Worm (Caenorhabditis elegans): Measurements from ENCODE around the gene stip-1.

stip-1 gene

DNA sequence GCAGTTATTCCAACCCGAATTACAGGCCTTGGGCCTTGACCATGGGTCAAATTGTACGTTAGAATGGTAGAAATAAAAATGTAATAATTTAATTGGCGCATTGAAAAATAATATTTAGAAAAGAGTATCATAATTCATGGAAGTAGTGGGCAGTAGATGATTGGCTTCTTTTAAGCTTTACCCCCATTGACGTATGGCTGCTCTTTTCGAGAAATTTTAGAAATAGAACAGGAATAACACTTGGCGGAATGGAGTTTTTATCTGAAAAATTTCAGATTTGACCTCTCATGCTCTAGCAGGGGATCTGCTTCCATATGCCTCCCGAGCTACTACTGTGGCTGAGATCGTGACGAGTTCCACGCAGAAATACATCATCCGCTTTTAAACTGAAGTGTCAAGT is 41.1 kb downstream of the stip-1 start, which contains the start of gene gcy-4:
TSS of gene gcy-4 (minus strand) at position 101 of the 400 bp plus-strand sequence.
- no peak for TF ChIP-seq mml-1 (tag; optimal IDR thresholded peaks at IDR 0.05)
- TF ChIP-seq nhr-12 (tag; optimal IDR thresholded peaks at IDR 0.05), result no peak
- TF ChIP-seq nhr-23 (tag; optimal IDR thresholded peaks at IDR 0.05), result no peak
- no peak for TF ChIP-seq ceh-9 (tag; optimal IDR thresholded peaks at IDR 0.05)
- no peak for TF ChIP-seq eor-1 (tag; optimal IDR thresholded peaks at IDR 0.05)
- TF ChIP-seq nhr-77 (tag; optimal IDR thresholded peaks at IDR 0.05), result no peak

DNA sequence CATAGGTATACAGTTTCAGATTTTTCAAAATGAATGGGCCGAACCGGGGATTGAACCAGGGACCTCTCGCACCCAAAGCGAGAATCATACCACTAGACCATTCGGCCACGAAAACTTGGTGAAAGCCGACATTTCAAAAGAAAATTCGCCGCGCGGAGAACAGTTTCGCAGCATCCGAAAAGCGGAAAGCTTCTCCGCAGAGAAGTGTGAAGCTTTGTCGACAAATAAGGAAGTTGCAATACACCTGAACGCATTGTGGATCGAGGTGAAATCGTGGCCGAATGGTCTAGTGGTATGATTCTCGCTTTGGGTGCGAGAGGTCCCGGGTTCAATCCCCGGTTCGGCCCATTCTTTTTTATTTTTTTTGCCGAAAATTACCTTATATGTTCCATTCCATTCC is 45.1 kb downstream of the stip-1 start:
- peak; percentile 13 for TF ChIP-seq nhr-25 (tag; optimal IDR thresholded peaks at IDR 0.05)

DNA sequence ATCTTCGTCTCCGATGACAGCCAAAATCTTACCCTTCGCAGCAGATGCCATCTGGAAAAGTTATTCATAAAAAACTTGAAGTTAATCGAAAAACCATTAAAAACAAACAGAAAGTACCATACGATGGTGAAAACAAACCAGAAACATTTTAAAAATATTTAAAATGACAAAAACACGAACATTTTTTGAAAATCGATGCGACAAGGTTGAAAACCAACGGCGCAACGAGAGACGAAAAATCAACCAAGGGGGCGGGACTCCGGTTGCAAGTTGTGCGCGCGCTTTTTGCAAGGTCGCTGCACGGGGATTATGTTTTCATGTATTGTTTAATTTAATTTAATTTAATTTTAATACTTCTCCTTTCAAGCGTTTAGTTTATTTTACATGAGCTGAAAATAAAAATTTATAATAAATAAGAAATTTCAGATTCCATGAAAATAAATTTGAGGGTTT is 46.1 kb downstream of the stip-1 start, which contains the start of gene vha-9:
TSS of gene vha-9 (minus strand) at position 51 of the 453 bp plus-strand sequence.
- TF ChIP-seq sea-2 (GFP tag; optimal IDR thresholded peaks at IDR 0.05), result no peak
- TF ChIP-seq eor-1 (tag; optimal IDR thresholded peaks at IDR 0.05), result no peak
- peak; percentile 81 for TF ChIP-seq pha-4 (tag; optimal IDR thresholded peaks at IDR 0.05)
- TF ChIP-seq zag-1 (tag; optimal IDR thresholded peaks at IDR 0.05), result no peak
- TF ChIP-seq ztf-4 (tag; optimal IDR thresholded peaks at IDR 0.05), result no peak
- TF ChIP-seq nhr-23 (tag; optimal IDR thresholded peaks at IDR 0.05), result peak; percentile 61
- no peak for TF ChIP-seq elt-3 (tag; optimal IDR thresholded peaks at IDR 0.05)
- TF ChIP-seq nhr-237 (tag; optimal IDR thresholded peaks at IDR 0.05), result no peak
- TF ChIP-seq ama-1 (optimal IDR thresholded peaks at IDR 0.05), result peak; percentile 61
- TF ChIP-seq fkh-2 (tag; optimal IDR thresholded peaks at IDR 0.05), result no peak
- peak; percentile 58 for TF ChIP-seq lin-39 (tag; optimal IDR thresholded peaks at IDR 0.05)
- peak; percentile 86 for TF ChIP-seq hmg-11 (tag; optimal IDR thresholded peaks at IDR 0.05)
- TF ChIP-seq aly-2 (tag; optimal IDR thresholded peaks at IDR 0.05), result no peak
- peak; percentile 52 for TF ChIP-seq ceh-28 (tag; optimal IDR thresholded peaks at IDR 0.05)
- peak; percentile 60 for TF ChIP-seq R02D3.7 (tag; optimal IDR thresholded peaks at IDR 0.05)
- peak; percentile 72 for TF ChIP-seq nhr-43 (tag; optimal IDR thresholded peaks at IDR 0.05; ENCODE audit: poor library complexity, severe bottlenecking)
- TF ChIP-seq mml-1 (tag; optimal IDR thresholded peaks at IDR 0.05), result no peak
- peak; percentile 54 for TF ChIP-seq elt-2 (tag; optimal IDR thresholded peaks at IDR 0.05)
- TF ChIP-seq ceh-9 (tag; optimal IDR thresholded peaks at IDR 0.05), result no peak
- no peak for TF ChIP-seq ztf-11 (tag; optimal IDR thresholded peaks at IDR 0.05)
- peak; percentile 60 for TF ChIP-seq lin-15B (tag; optimal IDR thresholded peaks at IDR 0.05)
- TF ChIP-seq lsy-12 (tag; optimal IDR thresholded peaks at IDR 0.05), result peak; percentile 37
- TF ChIP-seq ZK546.5 (tag; optimal IDR thresholded peaks at IDR 0.05), result no peak
- peak; percentile 31 for TF ChIP-seq nhr-25 (tag; optimal IDR thresholded peaks at IDR 0.05)
- peak; percentile 70 for TF ChIP-seq nfya-1 (tag; optimal IDR thresholded peaks at IDR 0.05; ENCODE audit: insufficient read depth)
- TF ChIP-seq skn-1 (tag; optimal IDR thresholded peaks at IDR 0.05), result no peak
- TF ChIP-seq pqm-1 (tag; optimal IDR thresholded peaks at IDR 0.05), result peak; percentile 75

DNA sequence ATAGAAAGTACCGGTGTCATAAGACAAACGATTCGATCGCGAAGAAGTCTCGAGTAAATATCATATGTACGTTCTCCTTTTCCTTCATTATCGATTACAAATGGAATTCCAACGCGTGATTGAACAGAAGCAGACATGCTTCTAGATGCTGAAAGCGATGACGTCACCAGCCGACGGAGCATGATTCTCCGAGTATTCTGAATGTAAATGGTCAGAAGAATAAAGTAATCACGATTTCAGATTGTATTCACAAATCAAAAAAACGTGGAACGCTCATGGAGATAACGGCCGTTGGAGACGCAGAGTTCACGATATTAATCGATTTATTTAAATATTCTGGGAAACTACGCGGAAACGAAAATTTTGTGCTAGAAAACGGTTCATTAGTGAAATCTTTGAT is 47.2 kb downstream of the stip-1 start, which contains the start of gene clpp-1:
TSS of gene clpp-1 (minus strand) at position 197 of the 400 bp plus-strand sequence.
- TF ChIP-seq pqm-1 (tag; optimal IDR thresholded peaks at IDR 0.05) (no peak), lsy-12 (tag; optimal IDR thresholded peaks at IDR 0.05) (no peak), elt-2 (tag; optimal IDR thresholded peaks at IDR 0.05) (peak; percentile 50), skn-1 (tag; optimal IDR thresholded peaks at IDR 0.05) (no peak), ama-1 (optimal IDR thresholded peaks at IDR 0.05) (peak; percentile 75)

DNA sequence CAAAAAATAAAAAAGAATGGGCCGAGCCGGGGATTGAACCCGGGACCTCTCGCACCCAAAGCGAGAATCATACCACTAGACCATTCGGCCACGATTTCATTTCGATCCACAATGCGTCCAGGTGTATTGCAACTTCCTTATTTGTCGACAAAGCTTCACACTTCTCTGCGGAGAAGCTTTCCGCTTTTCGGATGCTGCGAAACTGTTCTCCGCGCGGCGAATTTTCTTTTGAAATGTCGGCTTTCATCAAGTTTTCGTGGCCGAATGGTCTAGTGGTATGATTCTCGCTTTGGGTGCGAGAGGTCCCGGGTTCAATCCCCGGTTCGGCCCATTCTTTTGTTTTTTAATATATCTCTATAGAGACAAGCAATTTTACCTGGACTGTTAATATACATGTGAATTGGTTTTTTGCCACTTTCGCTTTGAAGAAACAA is 47.7 kb downstream of the stip-1 start:
- TF ChIP-seq tbx-2 (tag; optimal IDR thresholded peaks at IDR 0.05) (peak; percentile 31), nhr-43 (tag; optimal IDR thresholded peaks at IDR 0.05; ENCODE audit: poor library complexity, severe bottlenecking) (peak; percentile 64)

DNA sequence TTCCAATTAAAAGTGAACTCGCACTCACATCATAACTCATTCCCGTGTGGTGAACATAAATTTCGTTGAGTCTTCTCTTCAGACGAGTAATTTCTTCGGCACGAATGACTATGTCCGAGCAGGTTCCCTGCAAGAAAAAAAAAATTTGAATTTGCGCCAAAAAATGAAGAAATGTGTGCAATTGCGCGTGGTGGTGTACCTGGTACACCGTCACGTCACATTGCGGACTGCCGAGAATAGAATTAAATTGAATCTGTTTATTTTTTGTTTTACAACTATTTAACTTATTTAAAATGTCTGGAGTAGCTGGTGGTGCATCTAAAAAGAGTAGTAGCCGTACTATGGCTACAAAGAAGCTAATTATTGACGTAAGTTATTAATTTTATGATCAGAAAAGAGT is 48.9 kb downstream of the stip-1 start, which contains the start of gene mdt-22:
TSS of gene mdt-22 (plus strand) at position 263 of the 400 bp plus-strand sequence.
- TF ChIP-seq nhr-12 (tag; optimal IDR thresholded peaks at IDR 0.05), result no peak
- TF ChIP-seq fos-1 (tag; optimal IDR thresholded peaks at IDR 0.05), result no peak
- TF ChIP-seq ZK546.5 (tag; optimal IDR thresholded peaks at IDR 0.05), result no peak
- peak; percentile 56 for TF ChIP-seq lsy-12 (tag; optimal IDR thresholded peaks at IDR 0.05)
- TF ChIP-seq lin-15B (tag; optimal IDR thresholded peaks at IDR 0.05), result peak; percentile 81
- peak; percentile 2 for TF ChIP-seq snpc-4 (tag; optimal IDR thresholded peaks at IDR 0.05)
- peak; percentile 75 for TF ChIP-seq nfya-1 (tag; optimal IDR thresholded peaks at IDR 0.05; ENCODE audit: insufficient read depth)
- TF ChIP-seq elt-1 (tag; optimal IDR thresholded peaks at IDR 0.05), result no peak
- TF ChIP-seq nhr-43 (tag; optimal IDR thresholded peaks at IDR 0.05; ENCODE audit: poor library complexity, severe bottlenecking), result peak; percentile 41
- peak; percentile 52 for TF ChIP-seq nhr-25 (tag; optimal IDR thresholded peaks at IDR 0.05)
- peak; percentile 93 for TF ChIP-seq hmg-11 (tag; optimal IDR thresholded peaks at IDR 0.05)
- TF ChIP-seq daf-12 (tag; optimal IDR thresholded peaks at IDR 0.05), result no peak
- TF ChIP-seq egl-5 (tag; optimal IDR thresholded peaks at IDR 0.05), result peak; percentile 63
- TF ChIP-seq ceh-28 (tag; optimal IDR thresholded peaks at IDR 0.05), result peak; percentile 25
- TF ChIP-seq nhr-23 (tag; optimal IDR thresholded peaks at IDR 0.05), result peak; percentile 61
- TF ChIP-seq skn-1 (tag; optimal IDR thresholded peaks at IDR 0.05), result peak; percentile 29
- TF ChIP-seq aly-2 (tag; optimal IDR thresholded peaks at IDR 0.05), result no peak
- peak; percentile 62 for TF ChIP-seq ama-1 (optimal IDR thresholded peaks at IDR 0.05)
- TF ChIP-seq nhr-77 (tag; optimal IDR thresholded peaks at IDR 0.05), result no peak
- peak; percentile 58 for TF ChIP-seq jun-1 (tag; optimal IDR thresholded peaks at IDR 0.05)
- peak; percentile 17 for TF ChIP-seq egl-27 (tag; optimal IDR thresholded peaks at IDR 0.05)
- peak; percentile 30 for TF ChIP-seq fkh-10 (GFP tag; optimal IDR thresholded peaks at IDR 0.05)
- TF ChIP-seq nhr-28 (tag; optimal IDR thresholded peaks at IDR 0.05), result no peak
- peak; percentile 51 for TF ChIP-seq ceh-82 (tag; optimal IDR thresholded peaks at IDR 0.05)
- TF ChIP-seq pha-4 (tag; optimal IDR thresholded peaks at IDR 0.05), result peak; percentile 81
- peak; percentile 55 for TF ChIP-seq elt-2 (tag; optimal IDR thresholded peaks at IDR 0.05)

All from whole organism, L3 larva.